Fruit fly (Drosophila melanogaster) whole organism, adult: Measurements from ENCODE around the gene Arpc4.

Source experiments
- CG11617 ChIP-seq: fragments of 200-800 bp; sonication (Bioruptor generic); optimal IDR thresholded peaks from 2 replicates; lab custom pipeline; 2017; ENCODE audit warnings: mild to moderate bottlenecking, missing biosample characterization, missing genetic modification reagents, missing genetic modification characterization
- CG12768 ChIP-seq: fragments of 200-800 bp; sonication (Bioruptor generic); optimal IDR thresholded peaks from 2 replicates; lab custom pipeline; 2017; ENCODE audit warnings: missing biosample characterization, missing genetic modification characterization, mild to moderate bottlenecking, moderate library complexity, missing genetic modification reagents
- CG14711 ChIP-seq: fragments of 200-800 bp; sonication (Bioruptor generic); optimal IDR thresholded peaks from 2 replicates; lab custom pipeline; 2018; ENCODE audit warnings: missing biosample characterization, mild to moderate bottlenecking, missing genetic modification characterization, moderate library complexity
- CG1620 ChIP-seq: fragments of 200-800 bp; sonication (Bioruptor generic); optimal IDR thresholded peaks from 2 replicates; lab custom pipeline; 2016; ENCODE audit warnings: missing biosample characterization, missing genetic modification characterization
- CG33017 ChIP-seq: fragments of 200-800 bp; sonication (Bioruptor generic); optimal IDR thresholded peaks from 2 replicates; lab custom pipeline; 2018; ENCODE audit warnings: missing biosample characterization, mild to moderate bottlenecking, missing genetic modification characterization, moderate library complexity
- CG5204 ChIP-seq: fragments of 200-800 bp; sonication (Bioruptor generic); optimal IDR thresholded peaks from 2 replicates; lab custom pipeline; 2016; ENCODE audit warnings: missing biosample characterization, missing genetic modification characterization
- CG7045 ChIP-seq: fragments of 200-800 bp; sonication (Bioruptor generic); optimal IDR thresholded peaks from 2 replicates; lab custom pipeline; 2017; ENCODE audit warnings: missing biosample characterization, mild to moderate bottlenecking, missing genetic modification characterization
- CG7101 ChIP-seq: fragments of 200-800 bp; sonication (Bioruptor generic); optimal IDR thresholded peaks from 2 replicates; lab custom pipeline; 2018; ENCODE audit warnings: missing biosample characterization, mild to moderate bottlenecking, missing genetic modification characterization, moderate library complexity
- Clk ChIP-seq: fragments of 200-800 bp; sonication (Bioruptor generic); optimal IDR thresholded peaks from 2 replicates; lab custom pipeline; 2017; ENCODE audit warnings: missing biosample characterization, missing genetic modification characterization
- Crg-1 ChIP-seq: fragments of 200-800 bp; sonication (Bioruptor generic); optimal IDR thresholded peaks from 2 replicates; lab custom pipeline; 2016; ENCODE audit warnings: missing biosample characterization, missing genetic modification characterization
- Hr96 ChIP-seq: fragments of 200-800 bp; sonication (Bioruptor generic); optimal IDR thresholded peaks from 2 replicates; lab custom pipeline; 2016; ENCODE audit warnings: missing biosample characterization, missing genetic modification characterization
- Mnt ChIP-seq: fragments of 200-800 bp; sonication (Bioruptor generic); optimal IDR thresholded peaks from 2 replicates; lab custom pipeline; 2016; ENCODE audit warnings: missing biosample characterization, mild to moderate bottlenecking, missing genetic modification characterization
- bab1 ChIP-seq: fragments of 200-800 bp; sonication (Bioruptor generic); optimal IDR thresholded peaks from 3 replicates; lab custom pipeline; 2019; ENCODE audit warnings: missing biosample characterization, mild to moderate bottlenecking, missing genetic modification characterization, moderate library complexity
- cic ChIP-seq: fragments of 200-800 bp; sonication (Bioruptor generic); optimal IDR thresholded peaks from 2 replicates; lab custom pipeline; 2017; ENCODE audit warnings: missing biosample characterization, mild to moderate bottlenecking, missing genetic modification characterization, moderate library complexity
- cnc ChIP-seq, 2 experiments: fragments of >200 bp; optimal IDR thresholded peaks; 2 replicates each; lab custom pipeline; 2017
- kay ChIP-seq: fragments of 200-800 bp; sonication (Bioruptor generic); peaks from one replicate; lab custom pipeline; 2016; ENCODE audit warnings: missing biosample characterization, missing genetic modification characterization, borderline replicate concordance
- ovo ChIP-seq: fragments of 200-800 bp; sonication (Bioruptor generic); optimal IDR thresholded peaks from 2 replicates; lab custom pipeline; 2016; ENCODE audit warnings: missing biosample characterization, missing genetic modification characterization
- pad ChIP-seq: fragments of 200-800 bp; sonication (Bioruptor generic); optimal IDR thresholded peaks from 3 replicates; lab custom pipeline; 2017; ENCODE audit warnings: missing biosample characterization, missing genetic modification characterization, mild to moderate bottlenecking, moderate library complexity, missing genetic modification reagents
- tj ChIP-seq: fragments of 200-800 bp; sonication (Bioruptor generic); optimal IDR thresholded peaks from 3 replicates; lab custom pipeline; 2017; ENCODE audit warnings: missing biosample characterization, mild to moderate bottlenecking, missing genetic modification characterization, moderate library complexity
- toe ChIP-seq: fragments of 200-800 bp; sonication (Bioruptor generic); optimal IDR thresholded peaks from 2 replicates; lab custom pipeline; 2016; ENCODE audit warnings: missing biosample characterization, missing genetic modification characterization

The Arpc4 gene

DNA sequence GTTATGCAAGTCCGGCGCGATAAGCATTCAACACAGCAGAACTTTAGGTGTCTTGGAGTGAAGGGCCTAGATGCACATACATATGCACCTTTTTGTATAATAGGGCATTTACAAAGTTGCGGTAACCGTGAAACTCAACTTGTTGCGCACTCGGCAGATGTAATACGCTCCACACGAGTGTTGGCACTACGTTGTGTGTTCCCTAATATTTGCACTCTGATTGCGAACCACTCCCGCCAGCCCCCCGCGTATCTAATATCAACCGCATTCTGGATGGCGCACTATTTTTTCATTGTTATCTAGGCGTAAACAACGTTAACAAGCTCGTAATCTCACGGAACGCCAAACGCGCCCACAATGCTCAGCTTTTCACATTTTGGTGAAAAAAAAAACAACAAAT, 44.6 kb upstream of the Arpc4 start:
- TF ChIP-seq Hr96 (peak; percentile 63), tj (GFP tag; lab: Kevin White, UChicago) (peak; percentile 21), CG7045 (peak; percentile 74), cnc (optimal IDR thresholded peaks at IDR 0.05; lab: Kevin White, UChicago) (no peak), CG1620 (GFP tag; lab: Kevin White, UChicago) (peak; percentile 56), CG12768 (GFP tag; lab: Kevin White, UChicago) (peak; percentile 87), Clk (GFP tag; lab: Kevin White, UChicago) (peak; percentile 74), Mnt (peak; percentile 67), ovo (peak; percentile 69), CG33017 (tag; lab: Kevin White, UChicago) (peak; percentile 39), CG5204 (GFP tag; lab: Kevin White, UChicago) (peak; percentile 8), toe (GFP tag; lab: Kevin White, UChicago) (peak; percentile 70), pad (peak; percentile 46), CG11617 (peak; percentile 22), CG14711 (tag; lab: Kevin White, UChicago) (peak; percentile 8), CG7101 (tag; lab: Kevin White, UChicago) (peak; percentile 62), Crg-1 (GFP tag; lab: Kevin White, UChicago) (peak; percentile 52), cic (GFP tag; lab: Kevin White, UChicago) (peak; percentile 97), kay (peak; percentile 85), bab1 (GFP tag; lab: Kevin White, UChicago) (no peak)

DNA sequence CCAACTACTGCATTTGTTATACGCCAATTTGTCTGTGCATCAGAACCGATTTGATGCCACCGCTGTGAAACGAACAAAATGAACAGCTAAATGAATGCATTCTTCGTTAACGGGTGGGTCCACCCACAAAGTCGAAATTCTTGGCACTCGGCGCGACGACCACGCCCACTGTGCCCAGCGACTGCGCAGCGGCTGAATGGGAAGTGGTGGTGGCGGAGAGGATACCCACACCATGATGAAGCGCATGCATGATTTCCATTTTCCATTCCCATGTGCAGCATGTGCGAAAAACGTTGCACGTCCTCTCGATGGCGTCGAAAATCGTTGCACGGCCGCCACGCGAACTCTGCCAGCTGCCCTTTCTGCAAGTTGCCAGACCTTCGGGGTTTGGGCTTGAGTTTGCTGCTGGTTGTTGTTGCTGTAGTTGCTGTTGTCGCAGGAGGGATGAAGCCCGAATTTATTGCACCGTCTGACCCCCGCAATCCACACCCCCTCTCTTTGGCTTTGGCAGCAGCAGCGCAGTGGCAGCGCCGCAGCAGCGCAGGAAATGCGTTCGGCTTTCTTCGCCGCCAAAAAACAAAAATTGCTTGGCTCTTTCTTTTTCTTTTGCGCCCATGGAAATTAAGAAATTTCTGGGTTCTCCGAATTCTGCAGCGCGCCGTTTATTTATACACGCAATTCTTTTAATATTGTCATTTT, 43.6 kb upstream of the Arpc4 start:
- TF ChIP-seq pad (peak; percentile 37), toe (GFP tag; lab: Kevin White, UChicago) (peak; percentile 29), kay (peak; percentile 81), Mnt (peak; percentile 54), bab1 (GFP tag; lab: Kevin White, UChicago) (no peak), CG1620 (GFP tag; lab: Kevin White, UChicago) (peak; percentile 17), tj (GFP tag; lab: Kevin White, UChicago) (peak; percentile 70), CG12768 (GFP tag; lab: Kevin White, UChicago) (peak; percentile 67), CG5204 (GFP tag; lab: Kevin White, UChicago) (no peak), CG33017 (tag; lab: Kevin White, UChicago) (no peak), Clk (GFP tag; lab: Kevin White, UChicago) (peak; percentile 22), cnc (optimal IDR thresholded peaks at IDR 0.05; lab: Kevin White, UChicago) (no peak), CG14711 (tag; lab: Kevin White, UChicago) (no peak), Crg-1 (GFP tag; lab: Kevin White, UChicago) (no peak), CG11617 (peak; percentile 11), ovo (no peak), Hr96 (peak; percentile 34), cic (GFP tag; lab: Kevin White, UChicago) (peak; percentile 89), CG7045 (no peak), CG7101 (tag; lab: Kevin White, UChicago) (peak; percentile 42)

DNA sequence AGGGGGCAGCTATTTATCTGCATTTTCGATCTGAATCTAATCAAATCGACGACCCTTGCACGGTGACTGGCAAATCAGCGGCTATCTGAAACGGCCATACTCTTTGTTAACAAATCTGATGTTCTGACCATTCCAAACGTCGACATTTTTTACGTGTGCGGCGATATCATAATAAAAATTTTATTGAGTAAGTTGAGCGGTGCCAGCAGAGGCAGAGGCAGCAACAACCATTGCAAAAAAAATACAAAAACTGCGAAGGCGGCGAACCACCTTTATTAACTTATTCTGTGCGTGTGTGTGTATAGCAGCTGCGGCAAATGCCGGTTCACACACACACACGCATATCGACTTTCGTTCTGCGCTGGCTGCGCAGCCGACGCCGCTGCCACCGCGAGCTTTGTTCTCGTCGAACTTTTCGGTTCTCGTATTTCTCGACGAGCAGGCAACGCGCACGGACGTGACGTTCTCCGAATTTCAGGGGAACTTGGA, 42.7 kb upstream of the Arpc4 start, which contains the start of gene Kr-h1:
Gene Kr-h1, plus strand, starts transcription at position 447 of the 489 bp plus-strand sequence.
- no peak for TF ChIP-seq CG11617
- TF ChIP-seq Mnt, result peak; percentile 6
- no peak for TF ChIP-seq Hr96
- TF ChIP-seq CG12768 (GFP tag; lab: Kevin White, UChicago), result peak; percentile 67
- peak; percentile 5 for TF ChIP-seq CG7101 (tag; lab: Kevin White, UChicago)
- TF ChIP-seq tj (GFP tag; lab: Kevin White, UChicago), result peak; percentile 78
- TF ChIP-seq cnc (optimal IDR thresholded peaks at IDR 0.05; lab: Kevin White, UChicago), result peak; percentile 64 to 95
- no peak for TF ChIP-seq CG1620 (GFP tag; lab: Kevin White, UChicago)
- TF ChIP-seq CG33017 (tag; lab: Kevin White, UChicago), result peak; percentile 50
- TF ChIP-seq kay, result no peak
- peak; percentile 90 for TF ChIP-seq cic (GFP tag; lab: Kevin White, UChicago)
- TF ChIP-seq CG14711 (tag; lab: Kevin White, UChicago), result peak; percentile 21

DNA sequence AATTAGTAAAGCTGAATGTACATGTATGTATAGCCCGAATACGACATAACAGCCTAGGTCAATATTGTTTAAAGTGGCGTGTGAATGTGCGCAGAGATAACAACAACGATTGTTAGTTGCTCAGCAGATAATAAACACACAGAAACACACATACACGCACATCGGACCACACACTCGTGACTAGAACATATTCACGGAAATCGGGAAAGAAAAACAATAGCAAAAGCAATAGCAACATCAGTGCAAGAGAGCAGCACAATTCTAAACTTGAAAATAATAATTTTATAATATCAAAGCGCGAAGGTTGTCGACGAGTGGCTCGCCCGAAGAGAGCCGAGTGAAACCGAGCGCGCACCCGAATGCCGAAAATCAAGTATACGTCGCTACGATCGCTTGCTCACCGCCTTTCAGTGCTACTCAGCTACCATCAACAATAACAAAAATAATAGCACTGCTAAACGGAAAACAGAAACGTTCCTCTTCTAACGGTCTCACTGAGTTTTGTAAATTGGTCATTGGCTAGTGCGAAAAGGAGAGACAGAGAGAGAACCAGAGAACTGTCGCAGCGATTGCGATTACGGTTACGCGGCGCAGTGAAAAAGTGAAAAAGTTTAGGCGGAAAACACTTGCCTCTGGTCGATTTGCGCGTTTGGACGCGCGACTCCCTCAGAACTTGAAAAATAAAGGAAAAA, 41.9 kb upstream of the Arpc4 start:
- TF ChIP-seq CG5204 (GFP tag; lab: Kevin White, UChicago), result no peak
- no peak for TF ChIP-seq toe (GFP tag; lab: Kevin White, UChicago)
- peak; percentile 65 for TF ChIP-seq tj (GFP tag; lab: Kevin White, UChicago)
- TF ChIP-seq Hr96, result peak; percentile 44
- TF ChIP-seq CG7101 (tag; lab: Kevin White, UChicago), result peak; percentile 18
- no peak for TF ChIP-seq bab1 (GFP tag; lab: Kevin White, UChicago)
- TF ChIP-seq CG1620 (GFP tag; lab: Kevin White, UChicago), result no peak
- peak; percentile 69 for TF ChIP-seq Mnt
- peak; percentile 4 for TF ChIP-seq CG11617
- peak; percentile 74 for TF ChIP-seq CG33017 (tag; lab: Kevin White, UChicago)
- peak; percentile 97 for TF ChIP-seq ovo
- TF ChIP-seq CG12768 (GFP tag; lab: Kevin White, UChicago), result peak; percentile 90
- TF ChIP-seq CG14711 (tag; lab: Kevin White, UChicago), result no peak
- TF ChIP-seq kay, result peak; percentile 99
- peak; percentile 8 for TF ChIP-seq CG7045
- TF ChIP-seq cnc (optimal IDR thresholded peaks at IDR 0.05; lab: Kevin White, UChicago), result peak in 1 of 2 experiments; percentile 2
- no peak for TF ChIP-seq pad
- no peak for TF ChIP-seq Clk (GFP tag; lab: Kevin White, UChicago)
- no peak for TF ChIP-seq Crg-1 (GFP tag; lab: Kevin White, UChicago)
- TF ChIP-seq cic (GFP tag; lab: Kevin White, UChicago), result peak; percentile 96

DNA sequence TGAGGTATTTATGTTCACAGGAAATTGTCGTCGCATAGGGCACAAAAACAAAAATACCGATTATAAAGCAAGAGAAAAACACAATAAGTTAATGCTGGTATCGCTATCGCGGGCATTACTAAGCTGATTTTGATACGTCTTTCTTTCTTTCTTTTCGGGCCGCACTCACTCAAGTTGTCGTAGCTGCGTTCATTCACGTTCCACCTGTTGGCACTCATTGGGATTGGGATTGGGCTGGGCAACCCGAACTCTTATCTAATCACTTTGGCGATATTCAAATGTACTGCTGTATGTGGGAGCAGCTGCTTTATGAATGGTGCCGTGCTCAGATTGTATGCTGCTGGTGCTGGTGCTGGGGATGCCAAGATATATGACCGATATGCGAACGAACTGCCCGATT, 40.2 kb upstream of the Arpc4 start:
- TF ChIP-seq pad (no peak), Clk (GFP tag; lab: Kevin White, UChicago) (no peak), cnc (optimal IDR thresholded peaks at IDR 0.05; lab: Kevin White, UChicago) (peak in 1 of 2 experiments; percentile 55), cic (GFP tag; lab: Kevin White, UChicago) (peak; percentile 9)
